Fruit fly (Drosophila melanogaster): ENCODE data around the gene Ccdc56.
A peak's percentile ranks its signal among the peaks of the same experiment; 100 is the strongest.

The Ccdc56 gene

DNA sequence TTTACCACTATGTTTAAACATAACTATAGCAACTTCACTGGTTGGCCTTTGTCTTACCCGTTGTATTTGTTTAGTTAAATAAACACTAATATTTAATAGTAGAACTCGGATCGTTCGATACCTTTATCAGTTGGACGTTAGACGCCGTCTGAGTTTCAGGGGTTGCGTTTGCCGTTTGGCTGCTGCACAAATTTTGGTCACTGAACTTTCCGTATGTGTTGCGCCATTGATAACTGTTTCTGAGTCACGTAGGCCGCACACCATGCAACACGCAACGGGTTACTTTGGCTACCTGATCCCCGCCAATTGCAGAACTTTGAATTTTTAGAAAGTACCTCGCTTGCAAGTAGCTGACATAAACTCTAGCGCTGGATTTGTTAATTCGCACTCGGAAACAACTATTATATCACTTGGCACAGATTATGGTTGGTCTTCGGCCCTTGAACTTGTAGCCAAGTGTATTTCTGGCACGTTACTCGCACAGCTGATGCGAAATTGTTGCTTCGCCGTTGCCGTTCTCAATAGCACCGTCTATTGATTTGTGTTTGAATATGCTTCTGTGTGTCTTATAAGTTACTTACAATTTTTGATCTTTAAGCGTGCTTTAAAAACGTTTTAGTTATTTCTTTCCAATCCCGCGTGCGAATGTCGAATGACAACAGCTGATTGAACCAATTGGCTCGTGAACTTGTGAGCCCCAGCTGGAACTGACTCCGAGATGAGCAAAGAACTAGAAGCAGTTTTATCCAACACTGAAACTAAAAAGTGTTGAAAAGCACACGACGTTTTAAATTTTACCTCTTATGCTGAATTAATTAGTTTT is 12.3 kb upstream of the Ccdc56 start, which contains the start of gene Dph1 (continued):
- peak; percentile 86 for TF ChIP-seq Gug (GFP tag; IDR thresholded peaks at IDR 0.05)
- peak in 1 of 2 experiments; percentile 95 for TF ChIP-seq insv (GFP tag; optimal IDR thresholded peaks at IDR 0.05)
- peak; percentile 79 to 89 for TF ChIP-seq bsh (GFP tag; optimal IDR thresholded peaks at IDR 0.05)
- peak; percentile 62 for TF ChIP-seq CG3407 (GFP tag; optimal IDR thresholded peaks at IDR 0.05)
- peak; percentile 83 for TF ChIP-seq tin (GFP tag; optimal IDR thresholded peaks at IDR 0.05)
- peak; percentile 88 for TF ChIP-seq Meics (GFP tag; optimal IDR thresholded peaks at IDR 0.05)
- TF ChIP-seq BEAF-32 (GFP tag; optimal IDR thresholded peaks at IDR 0.05), result peak; percentile 30
- peak; percentile 52 for TF ChIP-seq trh (GFP tag; optimal IDR thresholded peaks at IDR 0.05)
- TF ChIP-seq cad (GFP tag; optimal IDR thresholded peaks at IDR 0.05), result no peak
- TF ChIP-seq CG13894 (tag; optimal IDR thresholded peaks at IDR 0.05), result peak; percentile 17
- peak; percentile 65 for TF ChIP-seq D19B (GFP tag; optimal IDR thresholded peaks at IDR 0.05)
- TF ChIP-seq unc-4 (GFP tag; IDR thresholded peaks at IDR 0.05; ENCODE audit: partially characterized antibody), result no peak; the same call in 1 of the 2 replicates
- peak; percentile 69 for TF ChIP-seq wdn (GFP tag; IDR thresholded peaks at IDR 0.05)
- TF ChIP-seq ftz-f1 (GFP tag; optimal IDR thresholded peaks at IDR 0.05), result peak; percentile 77
- peak; percentile 61 for TF ChIP-seq Nf-YA (GFP tag; IDR thresholded peaks at IDR 0.05)
- peak; percentile 8 for TF ChIP-seq gfzf (GFP tag; optimal IDR thresholded peaks at IDR 0.05)
- TF ChIP-seq CG6854 (GFP tag; optimal IDR thresholded peaks at IDR 0.05), result peak; percentile 78
- 0 out of 3 replicates have a peak, but pooled peaks have one; percentile 34 for TF ChIP-seq HLH4C (GFP tag; IDR thresholded peaks at IDR 0.05; ENCODE audit: partially characterized antibody)
- TF ChIP-seq gt (GFP tag; IDR thresholded peaks at IDR 0.05), result peak; percentile 74
- no peak; the same call in 1 of the 3 replicates for TF ChIP-seq CG11456 (GFP tag; IDR thresholded peaks at IDR 0.05)
- TF ChIP-seq amos (GFP tag; IDR thresholded peaks at IDR 0.05; ENCODE audit: partially characterized antibody), result peak; percentile 70; the same call in 1 of the 2 replicates
- TF ChIP-seq CG8290 (GFP tag; optimal IDR thresholded peaks at IDR 0.05), result peak; percentile 66
- peak in 1 of 2 experiments; percentile 96 for TF ChIP-seq CG8290 (tag; optimal IDR thresholded peaks at IDR 0.05)
- peak; percentile 83 for TF ChIP-seq az2 (GFP tag; optimal IDR thresholded peaks at IDR 0.05)
- TF ChIP-seq CG11695 (GFP tag; IDR thresholded peaks at IDR 0.05), result peak; percentile 89
- TF ChIP-seq CG10543 (GFP tag; optimal IDR thresholded peaks at IDR 0.05), result peak; percentile 54
- no peak for TF ChIP-seq cg (GFP tag; optimal IDR thresholded peaks at IDR 0.05)
- TF ChIP-seq CG11723 (GFP tag; optimal IDR thresholded peaks at IDR 0.05), result peak; percentile 78
- TF ChIP-seq hb (GFP tag; IDR thresholded peaks at IDR 0.05; ENCODE audit: partially characterized antibody), result no peak
- peak; percentile 87 for TF ChIP-seq CG18599 (GFP tag; optimal IDR thresholded peaks at IDR 0.05)
- peak; percentile 86 for TF ChIP-seq Dp (GFP tag; optimal IDR thresholded peaks at IDR 0.05)
- TF ChIP-seq eve (GFP tag; optimal IDR thresholded peaks at IDR 0.05), result peak in 1 of 2 experiments; percentile 93
- TF ChIP-seq CG15696 (tag; optimal IDR thresholded peaks at IDR 0.05), result peak; percentile 50
- peak; percentile 72 for TF ChIP-seq CG11398 (GFP tag; optimal IDR thresholded peaks at IDR 0.05)
- TF ChIP-seq CG17328 (GFP tag; IDR thresholded peaks at IDR 0.05), result peak; percentile 91
- peak; percentile 73 for TF ChIP-seq CG30431 (GFP tag; optimal IDR thresholded peaks at IDR 0.05)
- TF ChIP-seq CG15011 (GFP tag; optimal IDR thresholded peaks at IDR 0.05), result peak; percentile 38
- peak; percentile 85 for TF ChIP-seq CG1233 (GFP tag; optimal IDR thresholded peaks at IDR 0.05)
- peak; percentile 68 for TF ChIP-seq CG8765 (GFP tag; IDR thresholded peaks at IDR 0.05)
- peak; percentile 73 for TF ChIP-seq Aef1 (GFP tag; IDR thresholded peaks at IDR 0.05)
- TF ChIP-seq CG31224 (GFP tag; IDR thresholded peaks at IDR 0.05), result peak; percentile 82; the same call in 1 of the 2 replicates
- TF ChIP-seq CG16779 (GFP tag; IDR thresholded peaks at IDR 0.05), result peak; percentile 68
- TF ChIP-seq CG2889 (GFP tag; IDR thresholded peaks at IDR 0.05), result peak; percentile 97
- TF ChIP-seq CG4282 (GFP tag; optimal IDR thresholded peaks at IDR 0.05), result peak; percentile 53
- no peak; the same call in 1 of the 2 replicates for TF ChIP-seq CG32772 (GFP tag; IDR thresholded peaks at IDR 0.05)
- TF ChIP-seq Deaf1 (tag; optimal IDR thresholded peaks at IDR 0.05), result peak; percentile 49
- no peak for TF ChIP-seq CG42726 (GFP tag; IDR thresholded peaks at IDR 0.05; ENCODE audit: partially characterized antibody)
- TF ChIP-seq CG7963 (GFP tag; IDR thresholded peaks at IDR 0.05; ENCODE audit: partially characterized antibody), result no peak

Data from whole organism, embryonic.